Fruit fly (Drosophila melanogaster) Kc167 (cell line): ENCODE data around the gene CG32548.

Experiments
- Myc ChIP-seq: fragments of >200 bp; optimal IDR thresholded peaks from 2 replicates; lab custom pipeline; 2017; ENCODE audit warnings: missing external identifiers
- Sin3A ChIP-seq: fragments of >200 bp; optimal IDR thresholded peaks from 2 replicates; lab custom pipeline; 2018; ENCODE audit warnings: missing external identifiers
- h ChIP-seq: fragments of >200 bp; optimal IDR thresholded peaks from 3 replicates; lab custom pipeline; 2018; ENCODE audit warnings: missing external identifiers
- insv ChIP-seq: fragments of >200 bp; optimal IDR thresholded peaks from 3 replicates; lab custom pipeline; 2018; ENCODE audit warnings: missing external identifiers
- psq ChIP-seq: fragments of >200 bp; optimal IDR thresholded peaks from 2 replicates; lab custom pipeline; 2017; ENCODE audit warnings: missing external identifiers
- ttk ChIP-seq: sonication (Bioruptor generic); optimal IDR thresholded peaks from 2 replicates; lab custom pipeline; 2017; ENCODE audit warnings: missing external identifiers

Gene CG32548

dm6 chrX:18395157-18395556, 45.2 kb downstream of the CG32548 start:
- no peak for TF ChIP-seq h
- TF ChIP-seq Sin3A (lab: Kevin White, UChicago) = no peak
- TF ChIP-seq Myc = no peak
- no peak for TF ChIP-seq insv (lab: Kevin White, UChicago)
- TF ChIP-seq psq = no peak
- no peak for TF ChIP-seq ttk (lab: Kevin White, UChicago)

DNA sequence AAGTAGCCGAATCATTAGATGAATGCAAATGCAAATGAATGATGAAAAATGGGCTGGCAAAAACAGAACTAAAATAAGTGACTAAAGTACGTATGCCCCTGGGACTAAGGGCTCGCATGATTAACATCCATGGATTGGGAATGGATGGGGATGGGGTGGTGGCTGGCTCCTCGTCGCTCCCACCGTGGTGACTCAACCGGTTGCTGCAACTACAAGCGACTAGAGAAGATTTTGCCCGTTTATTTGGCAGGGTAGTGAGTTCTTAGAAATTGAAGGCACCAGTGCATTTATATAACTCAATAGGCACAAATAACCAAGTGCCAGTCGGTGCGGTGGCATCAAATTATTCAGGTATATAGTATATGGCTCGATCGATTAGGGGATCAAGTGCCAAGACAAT, 53.6 kb downstream of the CG32548 start, which contains the start of gene Tsf1:
Tsf1 (plus strand) TSS at position 301 of the 400 bp plus-strand sequence.
- no peak for TF ChIP-seq psq
- no peak for TF ChIP-seq h
- TF ChIP-seq ttk (lab: Kevin White, UChicago) = no peak
- no peak for TF ChIP-seq insv (lab: Kevin White, UChicago)
- TF ChIP-seq Myc = no peak
- TF ChIP-seq Sin3A (lab: Kevin White, UChicago) = no peak

dm6 chrX:18385801-18386200, 54.6 kb downstream of the CG32548 start:
- TF ChIP-seq ttk (lab: Kevin White, UChicago) = no peak
- TF ChIP-seq insv (lab: Kevin White, UChicago) = no peak
- no peak for TF ChIP-seq h
- no peak for TF ChIP-seq Myc
- TF ChIP-seq Sin3A (lab: Kevin White, UChicago) = no peak
- TF ChIP-seq psq = no peak
